Fruit fly (Drosophila melanogaster) whole organism, embryonic: ENCODE results near the gene Dup99B.

ENCODE experiments used
- Doc3 ChIP-seq: fragments of 200-800 bp; sonication (Bioruptor generic); IDR thresholded peaks from 3 replicates; pipeline ENCODE4 v1.3.6; 2022; ENCODE audit warnings: missing biosample characterization, missing genetic modification characterization; ENCODE audit not compliant: partially characterized antibody
- Sin3A ChIP-seq: fragments of >200 bp; optimal IDR thresholded peaks from 2 replicates; lab custom pipeline; 2018

- no peak for TF ChIP-seq Sin3A (lab: Kevin White, UChicago)
- TF ChIP-seq Doc3 (GFP tag; lab: Robert Waterston, UW): no peak
Observed at dm6 chr3R:29671060-29671707, 44.0 kb downstream of the Dup99B start, which contains the start of gene Obp99a.
